Worm (Caenorhabditis elegans): ENCODE measurements around the gene ZK1127.13.
"Not testable (repeated sequence)": the region's sequence is repeated elsewhere in the genome, so short reads cannot be mapped to it uniquely, and the experiment has no call there.

DNA sequence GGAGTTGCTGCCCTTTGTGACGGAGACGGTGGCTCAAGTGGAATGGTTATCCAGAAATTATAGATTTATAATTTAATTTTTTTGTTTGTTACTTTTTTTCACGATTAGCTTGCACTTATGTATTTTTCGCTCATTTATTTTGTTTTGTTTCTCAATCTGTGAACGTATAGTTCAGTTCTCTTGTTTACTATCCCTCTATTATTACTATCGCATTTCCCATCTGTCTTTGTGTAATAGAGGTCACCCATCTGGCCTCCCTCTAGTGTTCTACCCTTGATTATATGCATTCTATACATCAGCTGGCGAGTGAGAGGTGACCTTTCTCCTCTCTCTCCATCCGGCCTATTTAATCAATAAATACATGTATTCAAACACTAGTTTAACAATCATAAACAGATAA lies 30.9 kb downstream of the ZK1127.13 start, which contains the start of the genes T02G5.14 and T02G5.15:
- TF ChIP-seq ama-1 (optimal IDR thresholded peaks at IDR 0.05); ets-7 (tag; optimal IDR thresholded peaks at IDR 0.05); tbx-37 (GFP tag; conservative IDR thresholded peaks at IDR 0.05); tbx-11 (GFP tag; IDR thresholded peaks at IDR 0.05); sea-1 (GFP tag; conservative IDR thresholded peaks at IDR 0.05); hnd-1 (tag; optimal IDR thresholded peaks at IDR 0.05); pes-1 (GFP tag; IDR thresholded peaks at IDR 0.05); flt-1 (GFP tag; IDR thresholded peaks at IDR 0.05); aly-1 (tag; optimal IDR thresholded peaks at IDR 0.05); tra-4 (tag; optimal IDR thresholded peaks at IDR 0.05); B0310.2 (tag; optimal IDR thresholded peaks at IDR 0.05): not testable (repeated sequence)

Data from whole organism, early embryonic.